Fruit fly (Drosophila melanogaster) whole organism, embryonic: ENCODE results near the gene Art9.

Experiments used
- Awh ChIP-seq: fragments of 200-800 bp; sonication (Bioruptor generic); IDR thresholded peaks from 2 replicates; pipeline ENCODE4, ENCODE4 v1.3.6; 2022; ENCODE audit warnings: missing biosample characterization, missing genetic modification characterization
- Bdp1 ChIP-seq: fragments of 200-800 bp; sonication (Bioruptor generic); optimal IDR thresholded peaks from 3 replicates; lab custom pipeline; 2016; ENCODE audit warnings: missing biosample characterization, missing genetic modification characterization
- CG11560 ChIP-seq: fragments of 200-800 bp; sonication (Bioruptor generic); IDR thresholded peaks from 3 replicates; pipeline ENCODE4 v1.3.6; 2022; ENCODE audit warnings: missing biosample characterization, missing genetic modification characterization
- CG12219 ChIP-seq: fragments of 200-800 bp; sonication (Bioruptor generic); optimal IDR thresholded peaks from 3 replicates; lab custom pipeline; 2018; ENCODE audit warnings: missing biosample characterization, mild to moderate bottlenecking, missing genetic modification characterization
- CG12769 ChIP-seq: fragments of 200-800 bp; sonication (Bioruptor generic); optimal IDR thresholded peaks from 2 replicates; lab custom pipeline; 2019; ENCODE audit warnings: missing biosample characterization, mild to moderate bottlenecking, missing genetic modification characterization, moderate library complexity
- CG14710 ChIP-seq: fragments of 200-800 bp; sonication (Bioruptor generic); optimal IDR thresholded peaks from 3 replicates; lab custom pipeline; 2019; ENCODE audit warnings: missing biosample characterization, mild to moderate bottlenecking, missing genetic modification characterization, moderate library complexity
- CG16813 ChIP-seq: fragments of 200-800 bp; sonication (Bioruptor generic); IDR thresholded peaks from 3 replicates; pipeline ENCODE4 v1.3.6; 2022; ENCODE audit warnings: missing biosample characterization, missing genetic modification characterization; ENCODE audit not compliant: partially characterized antibody
- CG17328 ChIP-seq: fragments of 200-800 bp; sonication (Bioruptor generic); IDR thresholded peaks from 2 replicates; pipeline ENCODE4 v1.3.6; 2022; ENCODE audit warnings: missing biosample characterization, missing genetic modification characterization
- CG17385 ChIP-seq: fragments of 200-800 bp; sonication (Bioruptor generic); optimal IDR thresholded peaks from 3 replicates; lab custom pipeline; 2018; ENCODE audit warnings: missing biosample characterization, mild to moderate bottlenecking, missing genetic modification characterization
- CG17612 ChIP-seq: fragments of 200-800 bp; sonication (Bioruptor generic); IDR thresholded peaks from 2 replicates; pipeline ENCODE4 v1.3.6; 2022; ENCODE audit warnings: missing biosample characterization, missing genetic modification characterization
- CG17802 ChIP-seq: fragments of 200-800 bp; sonication (Bioruptor generic); optimal IDR thresholded peaks from 2 replicates; lab custom pipeline; 2018; ENCODE audit warnings: missing biosample characterization, mild to moderate bottlenecking, missing genetic modification characterization, moderate library complexity
- CG18476 ChIP-seq: fragments of 200-800 bp; sonication (Bioruptor generic); optimal IDR thresholded peaks from 2 replicates; lab custom pipeline; 2016; ENCODE audit warnings: missing biosample characterization, mild to moderate bottlenecking, missing genetic modification characterization
- CG2202 ChIP-seq: fragments of 200-800 bp; sonication (Bioruptor generic); optimal IDR thresholded peaks from 2 replicates; lab custom pipeline; 2018; ENCODE audit warnings: missing biosample characterization, mild to moderate bottlenecking, missing genetic modification characterization
- CG2678 ChIP-seq: fragments of 200-800 bp; sonication (Bioruptor generic); optimal IDR thresholded peaks from 3 replicates; lab custom pipeline; 2019; ENCODE audit warnings: missing biosample characterization, mild to moderate bottlenecking, missing genetic modification characterization, moderate library complexity
- CG2875 ChIP-seq: fragments of 200-800 bp; sonication (Bioruptor generic); optimal IDR thresholded peaks from 2 replicates; lab custom pipeline; 2017; ENCODE audit warnings: missing biosample characterization, mild to moderate bottlenecking, missing genetic modification characterization, missing genetic modification reagents
- CG34224 ChIP-seq: fragments of 200-800 bp; sonication (Bioruptor generic); IDR thresholded peaks from 3 replicates; pipeline ENCODE4 v1.3.6; 2022; ENCODE audit warnings: missing biosample characterization, missing genetic modification characterization; ENCODE audit not compliant: partially characterized antibody
- CG34422 ChIP-seq: fragments of 200-800 bp; sonication (Bioruptor generic); IDR thresholded peaks from 3 replicates; pipeline ENCODE4 v1.3.6; 2022; ENCODE audit warnings: missing biosample characterization, missing genetic modification characterization
- CG3838 ChIP-seq: fragments of 200-800 bp; sonication (Bioruptor generic); optimal IDR thresholded peaks from 3 replicates; lab custom pipeline; 2016; ENCODE audit warnings: missing biosample characterization, missing genetic modification characterization
- CG4328 ChIP-seq: fragments of 200-800 bp; sonication (Bioruptor generic); optimal IDR thresholded peaks from 3 replicates; lab custom pipeline; 2017; ENCODE audit warnings: missing biosample characterization, missing genetic modification reagents, missing genetic modification characterization
- CG6854 ChIP-seq: fragments of 200-800 bp; sonication (Bioruptor generic); optimal IDR thresholded peaks from 3 replicates; lab custom pipeline; 2017; ENCODE audit warnings: missing biosample characterization, mild to moderate bottlenecking, missing genetic modification characterization
- CG7745 ChIP-seq: fragments of 200-800 bp; sonication (Bioruptor generic); optimal IDR thresholded peaks from 2 replicates; lab custom pipeline; 2018; ENCODE audit warnings: missing biosample characterization, mild to moderate bottlenecking, missing genetic modification characterization, moderate library complexity
- Dek ChIP-seq: fragments of 200-800 bp; sonication (Bioruptor generic); optimal IDR thresholded peaks from 3 replicates; lab custom pipeline; 2019; ENCODE audit warnings: missing biosample characterization, mild to moderate bottlenecking, missing genetic modification characterization, moderate library complexity
- Dip3 ChIP-seq: fragments of 200-800 bp; sonication (Bioruptor generic); optimal IDR thresholded peaks from 3 replicates; lab custom pipeline; 2016; ENCODE audit warnings: missing biosample characterization, missing genetic modification characterization
- E2f1 ChIP-seq: fragments of 200-800 bp; sonication (Bioruptor generic); IDR thresholded peaks from 2 replicates; pipeline ENCODE4 v1.3.6; 2022; ENCODE audit warnings: missing biosample characterization, missing genetic modification characterization
- HLH54F ChIP-seq: fragments of 200-800 bp; sonication (Bioruptor generic); optimal IDR thresholded peaks from 3 replicates; lab custom pipeline; 2016; ENCODE audit warnings: missing biosample characterization, missing genetic modification characterization
- Nf-YA ChIP-seq: fragments of 200-800 bp; sonication (Bioruptor generic); IDR thresholded peaks from 2 replicates; pipeline ENCODE4 v1.3.6; 2022; ENCODE audit warnings: missing biosample characterization, missing genetic modification characterization
- Nf-YC ChIP-seq: fragments of 200-800 bp; optimal IDR thresholded peaks from 3 replicates; lab custom pipeline; 2019; ENCODE audit warnings: missing biosample characterization, mild to moderate bottlenecking, missing genetic modification characterization, moderate library complexity
- Oli ChIP-seq: fragments of 200-800 bp; sonication (Bioruptor generic); optimal IDR thresholded peaks from 2 replicates; lab custom pipeline; 2018; ENCODE audit warnings: missing biosample characterization, mild to moderate bottlenecking, missing genetic modification characterization, moderate library complexity
- Side ChIP-seq: fragments of 200-800 bp; sonication (Bioruptor generic); optimal IDR thresholded peaks from 2 replicates; lab custom pipeline; 2016; ENCODE audit warnings: missing biosample characterization, missing genetic modification characterization
- TFAM ChIP-seq: fragments of 200-800 bp; sonication (Bioruptor generic); optimal IDR thresholded peaks from 2 replicates; lab custom pipeline; 2017; ENCODE audit warnings: missing biosample characterization, missing genetic modification characterization, inconsistent platforms
- abd-A ChIP-seq: fragments of 200-800 bp; sonication (Bioruptor generic); optimal IDR thresholded peaks from 3 replicates; lab custom pipeline; 2019; ENCODE audit warnings: missing biosample characterization, mild to moderate bottlenecking, missing genetic modification characterization, moderate library complexity
- disco-r ChIP-seq: fragments of 200-800 bp; sonication (Bioruptor generic); optimal IDR thresholded peaks from 2 replicates; lab custom pipeline; 2016; ENCODE audit warnings: missing biosample characterization, missing genetic modification characterization
- en ChIP-seq: fragments of 200-800 bp; sonication (Bioruptor generic); optimal IDR thresholded peaks from 2 replicates; lab custom pipeline; 2016; ENCODE audit warnings: missing biosample characterization, missing genetic modification characterization
- esg ChIP-seq: fragments of 200-800 bp; sonication (Bioruptor generic); conservative IDR thresholded peaks from 2 replicates; pipeline ENCODE4 v1.3.6; 2022; ENCODE audit warnings: missing biosample characterization, missing genetic modification characterization
- gcm ChIP-seq: fragments of 200-800 bp; sonication (Bioruptor generic); optimal IDR thresholded peaks from 2 replicates; lab custom pipeline; 2019; ENCODE audit warnings: missing biosample characterization, mild to moderate bottlenecking, missing genetic modification characterization, moderate library complexity
- jumu ChIP-seq: fragments of 200-800 bp; sonication (Bioruptor generic); optimal IDR thresholded peaks from 3 replicates; lab custom pipeline; 2016; ENCODE audit warnings: missing biosample characterization, missing genetic modification characterization
- kni ChIP-seq: fragments of 200-800 bp; sonication (Bioruptor generic); optimal IDR thresholded peaks from 3 replicates; lab custom pipeline; 2017; ENCODE audit warnings: mild to moderate bottlenecking, missing biosample characterization, missing genetic modification reagents, missing genetic modification characterization
- otp ChIP-seq: fragments of 200-800 bp; sonication (Bioruptor generic); IDR thresholded peaks from 3 replicates; pipeline ENCODE4, ENCODE4 v1.3.6; 2022; ENCODE audit warnings: missing biosample characterization, missing genetic modification characterization
- peb ChIP-seq: fragments of 200-800 bp; sonication (Bioruptor generic); IDR thresholded peaks from 2 replicates; pipeline ENCODE4 v1.3.6; 2022; ENCODE audit warnings: missing biosample characterization, missing genetic modification characterization
- prd ChIP-seq, 3 experiments: fragments of >200 bp in 2 of 3; fragments of 200-800 bp in 1 of 3; sonication (Bioruptor generic) in 1 of 3; optimal IDR thresholded peaks in 2 of 3; IDR thresholded peaks in 1 of 3; 2 replicates in 2 of 3; 3 replicates in 1 of 3; pipeline versions ENCODE4 v1.3.6 to Lab custom; 2017 to 2022; ENCODE audit warnings: missing biosample characterization in 1 of 3, missing genetic modification characterization in 1 of 3
- pzg ChIP-seq: fragments of 200-800 bp; sonication (Bioruptor generic); optimal IDR thresholded peaks from 3 replicates; lab custom pipeline; 2018; ENCODE audit warnings: missing biosample characterization, mild to moderate bottlenecking, missing genetic modification characterization, moderate library complexity
- run ChIP-seq: fragments of 200-800 bp; sonication (Bioruptor generic); optimal IDR thresholded peaks from 3 replicates; lab custom pipeline; 2018; ENCODE audit warnings: missing biosample characterization, mild to moderate bottlenecking, missing genetic modification characterization
- sd ChIP-seq: fragments of 200-800 bp; sonication (Bioruptor generic); optimal IDR thresholded peaks from 3 replicates; lab custom pipeline; 2018; ENCODE audit warnings: missing biosample characterization, mild to moderate bottlenecking, missing genetic modification characterization, moderate library complexity
- slp2 ChIP-seq: fragments of 200-800 bp; sonication (Bioruptor generic); optimal IDR thresholded peaks from 2 replicates; lab custom pipeline; 2016; ENCODE audit warnings: missing biosample characterization, missing genetic modification characterization
- stc ChIP-seq: fragments of 200-800 bp; sonication (Bioruptor generic); IDR thresholded peaks from 2 replicates; pipeline ENCODE4 v1.3.6; 2022; ENCODE audit warnings: missing biosample characterization, missing genetic modification characterization
- sug ChIP-seq: fragments of 200-800 bp; optimal IDR thresholded peaks from 2 replicates; lab custom pipeline; 2019; ENCODE audit warnings: missing biosample characterization, mild to moderate bottlenecking, missing genetic modification characterization, moderate library complexity
- trem ChIP-seq: fragments of 200-800 bp; optimal IDR thresholded peaks from 3 replicates; lab custom pipeline; 2019; ENCODE audit warnings: missing biosample characterization, mild to moderate bottlenecking, missing genetic modification characterization, moderate library complexity

Art9 gene

dm6 chr3R:13909065-13909464 lies 34.2 kb downstream of the Art9 start:
- no peak for TF ChIP-seq CG3838 (GFP tag; lab: Kevin White, UChicago)
- TF ChIP-seq kni (GFP tag; lab: Kevin White, UChicago), result peak; percentile 80
- peak; percentile 28 for TF ChIP-seq CG12769 (tag; lab: Kevin White, UChicago)
- no peak for TF ChIP-seq en (GFP tag; lab: Kevin White, UChicago)
- peak; percentile 61 for TF ChIP-seq sd (tag; lab: Kevin White, UChicago)
- TF ChIP-seq run (tag; lab: Kevin White, UChicago), result peak; percentile 26
- no peak for TF ChIP-seq CG7745 (tag; lab: Kevin White, UChicago)
- TF ChIP-seq otp (GFP tag; lab: Robert Waterston, UW), result no peak
- peak; percentile 30 for TF ChIP-seq CG17385 (GFP tag; lab: Kevin White, UChicago)
- peak; percentile 53; the same call in 1 of the 2 replicates for TF ChIP-seq Awh (GFP tag; lab: Robert Waterston, UW)
- TF ChIP-seq CG17802 (tag; lab: Kevin White, UChicago), result no peak
- TF ChIP-seq abd-A (tag; lab: Kevin White, UChicago), result peak; percentile 68

- TF ChIP-seq Bdp1 (GFP tag; lab: Kevin White, UChicago), result no peak
- TF ChIP-seq CG17612 (GFP tag; lab: Robert Waterston, UW), result no peak
- no peak for TF ChIP-seq peb (GFP tag; lab: Robert Waterston, UW)
- TF ChIP-seq pzg (GFP tag; lab: Kevin White, UChicago), result no peak
- 0 out of 3 replicates have a peak, but pooled peaks have one; percentile 29 for TF ChIP-seq CG34422 (GFP tag; lab: Robert Waterston, UW)
- TF ChIP-seq CG4328 (GFP tag; lab: Kevin White, UChicago), result no peak
- peak; percentile 14 for TF ChIP-seq CG2875 (GFP tag; lab: Kevin White, UChicago)
- 0 out of 2 replicates have a peak, but pooled peaks have one; percentile 29 for TF ChIP-seq E2f1 (GFP tag; lab: Robert Waterston, UW)
- peak; percentile 5 for TF ChIP-seq Dek
- TF ChIP-seq Nf-YA (GFP tag; lab: Robert Waterston, UW), result no peak
- peak; percentile 11 for TF ChIP-seq CG14710
- peak; percentile 63 for TF ChIP-seq stc (GFP tag; lab: Robert Waterston, UW)
- no peak for TF ChIP-seq CG11560
- no peak for TF ChIP-seq CG2202 (tag; lab: Kevin White, UChicago)
- no peak for TF ChIP-seq Dip3 (GFP tag; lab: Kevin White, UChicago)
- TF ChIP-seq CG16813, result no peak
- no peak for TF ChIP-seq slp2 (GFP tag; lab: Kevin White, UChicago)
- no peak for TF ChIP-seq TFAM (GFP tag; lab: Kevin White, UChicago)
- no peak for TF ChIP-seq CG18476
- peak; percentile 39 for TF ChIP-seq esg
- TF ChIP-seq Oli (tag; lab: Kevin White, UChicago), result peak; percentile 48
- no peak for TF ChIP-seq CG12219
- TF ChIP-seq sug (tag; lab: Kevin White, UChicago), result no peak
- TF ChIP-seq CG17328 (GFP tag; lab: Robert Waterston, UW), result peak; percentile 63
- no peak for TF ChIP-seq Side
- TF ChIP-seq CG6854 (GFP tag; lab: Kevin White, UChicago), result no peak
- TF ChIP-seq disco-r (GFP tag; lab: Kevin White, UChicago), result no peak
- no peak for TF ChIP-seq CG34224 (GFP tag; lab: Robert Waterston, UW)
- no peak for TF ChIP-seq Nf-YC (tag; lab: Kevin White, UChicago)
- peak; percentile 39 for TF ChIP-seq gcm (GFP tag; lab: Kevin White, UChicago)
- TF ChIP-seq CG2678 (tag; lab: Kevin White, UChicago), result peak; percentile 40
- no peak for TF ChIP-seq HLH54F
- TF ChIP-seq prd (optimal IDR thresholded peaks at IDR 0.05; lab: Kevin White, UChicago), result no peak
- peak; percentile 66; the same call in 2 of the 3 replicates for TF ChIP-seq prd (GFP tag; IDR thresholded peaks at IDR 0.05; lab: Robert Waterston, UW)
- TF ChIP-seq trem (tag; lab: Kevin White, UChicago), result peak; percentile 22
- no peak for TF ChIP-seq jumu
Observed at dm6 chr3R:13907355-13908105, 35.7 kb downstream of the Art9 start.
